Fruit fly (Drosophila melanogaster) whole organism, embryonic: ENCODE data around the gene mats.

Source experiments
- CG12942 ChIP-seq: fragments of 200-800 bp; sonication (Bioruptor generic); optimal IDR thresholded peaks from 3 replicates; lab custom pipeline; 2016; ENCODE audit warnings: missing biosample characterization, missing genetic modification characterization
- CG13287 ChIP-seq: fragments of 200-800 bp; sonication (Bioruptor generic); IDR thresholded peaks from 2 replicates; pipeline ENCODE4 v1.3.6; 2022; ENCODE audit warnings: missing biosample characterization, missing genetic modification characterization; ENCODE audit not compliant: partially characterized antibody
- CG13775 ChIP-seq: fragments of 200-800 bp; sonication (Bioruptor generic); optimal IDR thresholded peaks from 3 replicates; lab custom pipeline; 2017; ENCODE audit warnings: missing biosample characterization, mild to moderate bottlenecking, missing genetic modification characterization
- CG17359 ChIP-seq: fragments of 200-800 bp; sonication (Bioruptor generic); optimal IDR thresholded peaks from 3 replicates; lab custom pipeline; 2018; ENCODE audit warnings: missing biosample characterization, mild to moderate bottlenecking, missing genetic modification characterization, moderate library complexity
- CG17612 ChIP-seq: fragments of 200-800 bp; sonication (Bioruptor generic); IDR thresholded peaks from 2 replicates; pipeline ENCODE4 v1.3.6; 2022; ENCODE audit warnings: missing biosample characterization, missing genetic modification characterization
- CG2678 ChIP-seq: fragments of 200-800 bp; sonication (Bioruptor generic); optimal IDR thresholded peaks from 3 replicates; lab custom pipeline; 2019; ENCODE audit warnings: missing biosample characterization, mild to moderate bottlenecking, missing genetic modification characterization, moderate library complexity
- CG34422 ChIP-seq: fragments of 200-800 bp; sonication (Bioruptor generic); IDR thresholded peaks from 3 replicates; pipeline ENCODE4 v1.3.6; 2022; ENCODE audit warnings: missing biosample characterization, missing genetic modification characterization
- CG7372 ChIP-seq: fragments of 200-800 bp; sonication (Bioruptor generic); IDR thresholded peaks from 2 replicates; pipeline ENCODE4 v1.3.6; 2022; ENCODE audit warnings: missing biosample characterization, missing genetic modification characterization
- CG7963 ChIP-seq: fragments of 200-800 bp; sonication (Bioruptor generic); IDR thresholded peaks from 3 replicates; pipeline ENCODE4 v1.3.6; 2022; ENCODE audit warnings: missing biosample characterization, missing genetic modification characterization; ENCODE audit not compliant: partially characterized antibody
- CG8765 ChIP-seq: fragments of 200-800 bp; sonication (Bioruptor generic); IDR thresholded peaks from 2 replicates; pipeline ENCODE4 v1.3.6; 2022; ENCODE audit warnings: missing biosample characterization, missing genetic modification characterization
- CG8924 ChIP-seq: fragments of 200-800 bp; optimal IDR thresholded peaks from 3 replicates; lab custom pipeline; 2019; ENCODE audit warnings: missing biosample characterization, mild to moderate bottlenecking, missing genetic modification characterization, moderate library complexity
- CG9797 ChIP-seq: fragments of 200-800 bp; sonication (Bioruptor generic); optimal IDR thresholded peaks from 3 replicates; lab custom pipeline; 2018; ENCODE audit warnings: missing biosample characterization, mild to moderate bottlenecking, missing genetic modification characterization
- CG9932 ChIP-seq: fragments of 200-800 bp; sonication (Bioruptor generic); IDR thresholded peaks from 2 replicates; pipeline ENCODE4 v1.3.6; 2022; ENCODE audit warnings: missing biosample characterization, missing genetic modification characterization
- D ChIP-seq, 2 experiments: fragments of 200-800 bp in 1 of 2; fragments of >200 bp in 1 of 2; sonication (Bioruptor generic) in 1 of 2; optimal IDR thresholded peaks; 2 replicates in 1 of 2; 3 replicates in 1 of 2; lab custom pipeline; 2017; ENCODE audit warnings: mild to moderate bottlenecking in 1 of 2, missing biosample characterization in 1 of 2, missing genetic modification characterization in 1 of 2, missing genetic modification reagents in 1 of 2
- Ets65A ChIP-seq: fragments of 200-800 bp; sonication (Bioruptor generic); peaks from one replicate; lab custom pipeline; 2016; ENCODE audit warnings: missing biosample characterization, missing genetic modification characterization
- H2.0 ChIP-seq: fragments of 200-800 bp; sonication (Bioruptor generic); IDR thresholded peaks from 2 replicates; pipeline ENCODE4 v1.3.6; 2022; ENCODE audit warnings: missing biosample characterization, missing genetic modification characterization
- HLHmδ ChIP-seq: fragments of 200-800 bp; sonication (Bioruptor generic); optimal IDR thresholded peaks from 2 replicates; lab custom pipeline; 2018; ENCODE audit warnings: missing biosample characterization, mild to moderate bottlenecking, missing genetic modification characterization, moderate library complexity
- Hey ChIP-seq: fragments of 200-800 bp; sonication (Bioruptor generic); optimal IDR thresholded peaks from 3 replicates; lab custom pipeline; 2018; ENCODE audit warnings: missing biosample characterization, mild to moderate bottlenecking, missing genetic modification characterization
- Hsf ChIP-seq: fragments of 200-800 bp; sonication (Bioruptor generic); optimal IDR thresholded peaks from 3 replicates; lab custom pipeline; 2016; ENCODE audit warnings: missing biosample characterization, missing genetic modification characterization
- MESR4 ChIP-seq: fragments of 200-800 bp; sonication (Bioruptor generic); optimal IDR thresholded peaks from 2 replicates; lab custom pipeline; 2018; ENCODE audit warnings: missing biosample characterization, mild to moderate bottlenecking, missing genetic modification characterization, moderate library complexity
- Mes4 ChIP-seq: fragments of 200-800 bp; sonication (Bioruptor generic); optimal IDR thresholded peaks from 2 replicates; lab custom pipeline; 2016; ENCODE audit warnings: missing biosample characterization, missing genetic modification characterization
- Mrtf ChIP-seq: fragments of 200-800 bp; sonication (Bioruptor generic); IDR thresholded peaks from 3 replicates; pipeline ENCODE4 v1.3.6; 2022; ENCODE audit warnings: missing biosample characterization, missing genetic modification characterization
- NFAT ChIP-seq: fragments of 200-800 bp; sonication (Bioruptor generic); IDR thresholded peaks from 2 replicates; pipeline ENCODE4 v1.3.6; 2022; ENCODE audit warnings: missing biosample characterization, missing genetic modification characterization
- Sry-δ ChIP-seq: fragments of 200-800 bp; sonication (Bioruptor generic); optimal IDR thresholded peaks from 2 replicates; lab custom pipeline; 2016; ENCODE audit warnings: missing biosample characterization, missing genetic modification characterization
- bbx ChIP-seq: fragments of 200-800 bp; sonication (Bioruptor generic); IDR thresholded peaks from 2 replicates; pipeline ENCODE4 v1.3.6; 2022; ENCODE audit warnings: missing biosample characterization, missing genetic modification characterization; ENCODE audit not compliant: partially characterized antibody
- br ChIP-seq: fragments of >200 bp; optimal IDR thresholded peaks from 2 replicates; lab custom pipeline; 2017
- bsh ChIP-seq, 2 experiments: fragments of 200-800 bp; sonication (Bioruptor generic); optimal IDR thresholded peaks; 2 replicates each; lab custom pipeline; 2017 to 2018; ENCODE audit warnings: mild to moderate bottlenecking in 2 of 2, missing biosample characterization in 2 of 2, missing genetic modification characterization in 2 of 2, moderate library complexity in 1 of 2
- croc ChIP-seq: fragments of 200-800 bp; sonication (Bioruptor generic); conservative IDR thresholded peaks from 3 replicates; pipeline ENCODE4 v1.3.6; 2022; ENCODE audit warnings: missing biosample characterization, missing genetic modification characterization
- cwo ChIP-seq: fragments of 200-800 bp; sonication (Bioruptor generic); optimal IDR thresholded peaks from 3 replicates; lab custom pipeline; 2017; ENCODE audit warnings: missing biosample characterization, missing genetic modification characterization, mild to moderate bottlenecking, moderate library complexity, missing genetic modification reagents
- esg ChIP-seq: fragments of 200-800 bp; sonication (Bioruptor generic); conservative IDR thresholded peaks from 2 replicates; pipeline ENCODE4 v1.3.6; 2022; ENCODE audit warnings: missing biosample characterization, missing genetic modification characterization
- gcm ChIP-seq: fragments of 200-800 bp; sonication (Bioruptor generic); optimal IDR thresholded peaks from 2 replicates; lab custom pipeline; 2019; ENCODE audit warnings: missing biosample characterization, mild to moderate bottlenecking, missing genetic modification characterization, moderate library complexity
- grau ChIP-seq: fragments of 200-800 bp; optimal IDR thresholded peaks from 3 replicates; lab custom pipeline; 2019; ENCODE audit warnings: missing biosample characterization, mild to moderate bottlenecking, missing genetic modification characterization, moderate library complexity
- gro ChIP-seq: fragments of 200-800 bp; sonication (Bioruptor generic); optimal IDR thresholded peaks from 2 replicates; lab custom pipeline; 2016; ENCODE audit warnings: missing biosample characterization, missing genetic modification characterization
- jumu ChIP-seq: fragments of 200-800 bp; sonication (Bioruptor generic); optimal IDR thresholded peaks from 3 replicates; lab custom pipeline; 2016; ENCODE audit warnings: missing biosample characterization, missing genetic modification characterization
- kah ChIP-seq: fragments of 200-800 bp; sonication (Bioruptor generic); optimal IDR thresholded peaks from 2 replicates; lab custom pipeline; 2018; ENCODE audit warnings: missing biosample characterization, mild to moderate bottlenecking, missing genetic modification characterization
- klu ChIP-seq: fragments of 200-800 bp; sonication (Bioruptor generic); IDR thresholded peaks from 2 replicates; pipeline ENCODE4 v1.3.6; 2022; ENCODE audit warnings: missing biosample characterization, missing genetic modification characterization
- lmd ChIP-seq: fragments of 200-800 bp; sonication (Bioruptor generic); IDR thresholded peaks from 2 replicates; pipeline ENCODE4 v1.3.6; 2022; ENCODE audit warnings: missing biosample characterization, missing genetic modification characterization
- lov ChIP-seq, 2 experiments: fragments of 200-800 bp in 1 of 2; fragments of >200 bp in 1 of 2; sonication (Bioruptor generic) in 1 of 2; IDR thresholded peaks in 1 of 2; optimal IDR thresholded peaks in 1 of 2; 2 replicates in 1 of 2; 3 replicates in 1 of 2; pipeline versions ENCODE4 v1.3.6 to Lab custom; 2017 to 2022; ENCODE audit warnings: missing biosample characterization in 1 of 2, missing genetic modification characterization in 1 of 2
- mam ChIP-seq: fragments of 200-800 bp; sonication (Bioruptor generic); optimal IDR thresholded peaks from 3 replicates; lab custom pipeline; 2016; ENCODE audit warnings: missing biosample characterization, missing genetic modification characterization
- peb ChIP-seq: fragments of 200-800 bp; sonication (Bioruptor generic); IDR thresholded peaks from 2 replicates; pipeline ENCODE4 v1.3.6; 2022; ENCODE audit warnings: missing biosample characterization, missing genetic modification characterization
- pfk ChIP-seq: fragments of 200-800 bp; sonication (Bioruptor generic); optimal IDR thresholded peaks from 2 replicates; lab custom pipeline; 2018; ENCODE audit warnings: missing biosample characterization, mild to moderate bottlenecking, missing genetic modification characterization, moderate library complexity
- prd ChIP-seq, 3 experiments: fragments of >200 bp in 2 of 3; fragments of 200-800 bp in 1 of 3; sonication (Bioruptor generic) in 1 of 3; optimal IDR thresholded peaks in 2 of 3; IDR thresholded peaks in 1 of 3; 2 replicates in 2 of 3; 3 replicates in 1 of 3; pipeline versions ENCODE4 v1.3.6 to Lab custom; 2017 to 2022; ENCODE audit warnings: missing biosample characterization in 1 of 3, missing genetic modification characterization in 1 of 3
- sc ChIP-seq, 3 experiments: fragments of >200 bp in 2 of 3; fragments of 200-800 bp in 1 of 3; sonication (Bioruptor generic) in 1 of 3; optimal IDR thresholded peaks; 2 replicates in 2 of 3; 3 replicates in 1 of 3; lab custom pipeline; 2017; ENCODE audit warnings: mild to moderate bottlenecking in 1 of 3, missing biosample characterization in 1 of 3, missing genetic modification characterization in 1 of 3, missing genetic modification reagents in 1 of 3
- sim ChIP-seq: fragments of 200-800 bp; sonication (Bioruptor generic); IDR thresholded peaks from 2 replicates; pipeline ENCODE4 v1.3.6; 2022; ENCODE audit warnings: missing biosample characterization, missing genetic modification characterization
- tio ChIP-seq: fragments of 200-800 bp; sonication (Bioruptor generic); optimal IDR thresholded peaks from 2 replicates; lab custom pipeline; 2017; ENCODE audit warnings: missing biosample characterization, missing genetic modification characterization, inconsistent platforms
- toy ChIP-seq: fragments of 200-800 bp; sonication (Bioruptor generic); IDR thresholded peaks from 2 replicates; pipeline ENCODE4 v1.3.6; 2022; ENCODE audit warnings: missing biosample characterization, missing genetic modification characterization
- unc-4 ChIP-seq: fragments of 200-800 bp; sonication (Bioruptor generic); IDR thresholded peaks from 2 replicates; pipeline ENCODE4 v1.3.6; 2022; ENCODE audit warnings: missing biosample characterization, missing genetic modification characterization; ENCODE audit not compliant: partially characterized antibody

mats gene

dm6 chr3R:22461673-22462585 is 41.0 kb downstream of the mats start, which contains the start of the genes Rpn7 and AP-2mu:
TSS of gene Rpn7 (minus strand) at chr3R:22462054.
TSS of gene AP-2mu (plus strand) at chr3R:22462455.
- TF ChIP-seq CG12942 (GFP tag; lab: Kevin White, UChicago) (no peak), Mrtf (GFP tag; lab: Robert Waterston, UW) (no peak), kah (GFP tag; lab: Kevin White, UChicago) (no peak), bsh (GFP tag; optimal IDR thresholded peaks at IDR 0.05; lab: Kevin White, UChicago) (no peak), Hey (tag; lab: Kevin White, UChicago) (no peak), sc (optimal IDR thresholded peaks at IDR 0.05; lab: Kevin White, UChicago) (no peak), sc (GFP tag; optimal IDR thresholded peaks at IDR 0.05; lab: Kevin White, UChicago) (no peak), CG17612 (GFP tag; lab: Robert Waterston, UW) (no peak), Ets65A (GFP tag; lab: Kevin White, UChicago) (peak; percentile 16), Hsf (no peak), tio (GFP tag; lab: Kevin White, UChicago) (no peak), MESR4 (GFP tag; lab: Kevin White, UChicago) (peak; percentile 57), CG8924 (tag; lab: Kevin White, UChicago) (peak; percentile 18), CG7963 (no peak), CG13775 (GFP tag; lab: Kevin White, UChicago) (peak; percentile 4), H2.0 (GFP tag; lab: Robert Waterston, UW) (no peak), CG13287 (GFP tag; lab: Robert Waterston, UW) (no peak; the same call in 1 of the 2 replicates), CG17359 (tag; lab: Kevin White, UChicago) (no peak), unc-4 (GFP tag; lab: Robert Waterston, UW) (no peak), D (optimal IDR thresholded peaks at IDR 0.05; lab: Kevin White, UChicago) (no peak), D (GFP tag; optimal IDR thresholded peaks at IDR 0.05; lab: Kevin White, UChicago) (no peak), Mes4 (no peak), lov (optimal IDR thresholded peaks at IDR 0.05; lab: Kevin White, UChicago) (no peak), lov (GFP tag; IDR thresholded peaks at IDR 0.05; lab: Robert Waterston, UW) (no peak), br (lab: Kevin White, UChicago) (no peak), CG9932 (GFP tag; lab: Robert Waterston, UW) (peak; percentile 43; the same call in 1 of the 2 replicates), CG2678 (tag; lab: Kevin White, UChicago) (peak; percentile 13), gro (GFP tag; lab: Kevin White, UChicago) (no peak), CG7372 (GFP tag; lab: Robert Waterston, UW) (no peak), NFAT (GFP tag; lab: Robert Waterston, UW) (no peak), pfk (GFP tag; lab: Kevin White, UChicago) (no peak), CG9797 (GFP tag; lab: Kevin White, UChicago) (peak; percentile 75), cwo (no peak), sim (no peak), bbx (GFP tag; lab: Robert Waterston, UW) (no peak), croc (GFP tag; lab: Robert Waterston, UW) (no peak), CG8765 (GFP tag; lab: Robert Waterston, UW) (no peak), klu (GFP tag; lab: Robert Waterston, UW) (no peak), peb (GFP tag; lab: Robert Waterston, UW) (no peak), Sry-δ (GFP tag; lab: Kevin White, UChicago) (no peak), esg (GFP tag; lab: Robert Waterston, UW) (no peak), jumu (no peak), CG34422 (GFP tag; lab: Robert Waterston, UW) (no peak), prd (optimal IDR thresholded peaks at IDR 0.05; lab: Kevin White, UChicago) (no peak), prd (GFP tag; IDR thresholded peaks at IDR 0.05; lab: Robert Waterston, UW) (no peak), mam (GFP tag; lab: Kevin White, UChicago) (no peak), grau (tag; lab: Kevin White, UChicago) (no peak), lmd (no peak), gcm (GFP tag; lab: Kevin White, UChicago) (no peak), toy (GFP tag; lab: Robert Waterston, UW) (no peak), HLHmδ (GFP tag; lab: Kevin White, UChicago) (no peak)
